Worm (Caenorhabditis elegans) whole organism, mixed stage, embryonic: ENCODE data around the gene F49E11.7.

Experiments used
- ceh-39 ChIP-seq: fragments of 150-350 bp; optimal IDR thresholded peaks from 2 replicates; lab custom pipeline; 2014; ENCODE audit warnings: missing biosample characterization, missing genetic modification characterization
- ces-1 ChIP-seq: fragments of 150-350 bp; optimal IDR thresholded peaks from 2 replicates; lab custom pipeline; 2014; ENCODE audit warnings: missing biosample characterization, missing genetic modification reagents, missing genetic modification characterization
- lin-13 ChIP-seq: fragments of 150-350 bp; optimal IDR thresholded peaks from 2 replicates; lab custom pipeline; 2014; ENCODE audit warnings: missing biosample characterization, missing genetic modification characterization
- mls-2 ChIP-seq: sonication (generic microtip); optimal IDR thresholded peaks from 2 replicates; lab custom pipeline; 2016; ENCODE audit warnings: mild to moderate bottlenecking, missing genetic modification characterization, moderate library complexity, missing compliant biosample characterization
- nhr-28 ChIP-seq: fragments of 150-350 bp; optimal IDR thresholded peaks from 2 replicates; lab custom pipeline; 2014; ENCODE audit warnings: missing biosample characterization, missing genetic modification characterization
- sptf-1 ChIP-seq: sonication (generic microtip); optimal IDR thresholded peaks from 2 replicates; lab custom pipeline; 2017; ENCODE audit warnings: mild to moderate bottlenecking, missing genetic modification characterization, moderate library complexity, missing compliant biosample characterization
- unc-120 ChIP-seq: sonication (generic microtip); optimal IDR thresholded peaks from 2 replicates; lab custom pipeline; 2017; ENCODE audit warnings: missing genetic modification characterization, missing compliant biosample characterization; ENCODE audit not compliant: poor library complexity, severe bottlenecking
- unc-39 ChIP-seq: fragments of 150-350 bp; optimal IDR thresholded peaks from 2 replicates; lab custom pipeline; 2014; ENCODE audit warnings: missing biosample characterization, missing genetic modification characterization

- TF ChIP-seq ceh-39 (tag; lab: Kevin White, UChicago), result no peak
- no peak for TF ChIP-seq unc-39 (tag; lab: Kevin White, UChicago)
- no peak for TF ChIP-seq sptf-1
- no peak for TF ChIP-seq nhr-28 (tag; lab: Kevin White, UChicago)
- no peak for TF ChIP-seq unc-120 (tag; lab: Kevin White, UChicago)
- TF ChIP-seq lin-13, result no peak
- TF ChIP-seq ces-1, result no peak
- no peak for TF ChIP-seq mls-2
These were observed 4.5 kb upstream of the F49E11.7 start, which contains the start of gene scl-10 for ce11 chrIV:13048157-13048556.
